Worm (Caenorhabditis elegans): ENCODE measurements around the gene R04B3.1.

R04B3.1 gene

ce11 chrX:2439728-2440127, 31.5 kb downstream of the R04B3.1 start:
- no peak for TF ChIP-seq him-1 (tag; optimal IDR thresholded peaks at IDR 0.05)
- TF ChIP-seq dao-5 (tag; optimal IDR thresholded peaks at IDR 0.05), result no peak
- no peak for TF ChIP-seq W03F9.2 (tag; optimal IDR thresholded peaks at IDR 0.05)

- TF ChIP-seq W03F9.2 (tag; optimal IDR thresholded peaks at IDR 0.05), result no peak
- no peak for TF ChIP-seq dao-5 (tag; optimal IDR thresholded peaks at IDR 0.05)
- TF ChIP-seq him-1 (tag; optimal IDR thresholded peaks at IDR 0.05), result no peak
Measured at ce11 chrX:2439309-2439708, 31.9 kb downstream of the R04B3.1 start.

- TF ChIP-seq him-1 (tag; optimal IDR thresholded peaks at IDR 0.05) (no peak), dao-5 (tag; optimal IDR thresholded peaks at IDR 0.05) (no peak), W03F9.2 (tag; optimal IDR thresholded peaks at IDR 0.05) (no peak)
Measured at ce11 chrX:2438857-2439256, 32.3 kb downstream of the R04B3.1 start, which contains the start of gene gid-2. TSS of gene gid-2 (minus strand) at chrX:2438957.

- TF ChIP-seq him-1 (tag; optimal IDR thresholded peaks at IDR 0.05) (no peak), W03F9.2 (tag; optimal IDR thresholded peaks at IDR 0.05) (no peak)
Measured at ce11 chrX:2435353-2435752, 35.9 kb downstream of the R04B3.1 start.

ce11 chrX:2433805-2434204, 37.4 kb downstream of the R04B3.1 start:
- no peak for TF ChIP-seq him-1 (tag; optimal IDR thresholded peaks at IDR 0.05)
- no peak for TF ChIP-seq dao-5 (tag; optimal IDR thresholded peaks at IDR 0.05)
- TF ChIP-seq W03F9.2 (tag; optimal IDR thresholded peaks at IDR 0.05), result no peak

ce11 chrX:2432459-2432858, 38.7 kb downstream of the R04B3.1 start:
- no peak for TF ChIP-seq dao-5 (tag; optimal IDR thresholded peaks at IDR 0.05)
- TF ChIP-seq W03F9.2 (tag; optimal IDR thresholded peaks at IDR 0.05), result no peak
- no peak for TF ChIP-seq him-1 (tag; optimal IDR thresholded peaks at IDR 0.05)

- TF ChIP-seq him-1 (tag; optimal IDR thresholded peaks at IDR 0.05) (no peak), dao-5 (tag; optimal IDR thresholded peaks at IDR 0.05) (no peak), W03F9.2 (tag; optimal IDR thresholded peaks at IDR 0.05) (no peak)
Measured at ce11 chrX:2430317-2430716, 40.9 kb downstream of the R04B3.1 start.

- TF ChIP-seq dao-5 (tag; optimal IDR thresholded peaks at IDR 0.05), result no peak
- TF ChIP-seq W03F9.2 (tag; optimal IDR thresholded peaks at IDR 0.05), result no peak
- TF ChIP-seq him-1 (tag; optimal IDR thresholded peaks at IDR 0.05), result no peak
Measured at ce11 chrX:2427404-2427803, 43.8 kb downstream of the R04B3.1 start, which contains the start of gene gcy-31. TSS of gene gcy-31 (minus strand) at chrX:2427504.

ce11 chrX:2426932-2427331, 44.3 kb downstream of the R04B3.1 start:
- TF ChIP-seq him-1 (tag; optimal IDR thresholded peaks at IDR 0.05) (no peak), dao-5 (tag; optimal IDR thresholded peaks at IDR 0.05) (no peak), W03F9.2 (tag; optimal IDR thresholded peaks at IDR 0.05) (no peak)

ce11 chrX:2425284-2425683, 45.9 kb downstream of the R04B3.1 start:
- no peak for TF ChIP-seq him-1 (tag; optimal IDR thresholded peaks at IDR 0.05)
- no peak for TF ChIP-seq W03F9.2 (tag; optimal IDR thresholded peaks at IDR 0.05)
- TF ChIP-seq dao-5 (tag; optimal IDR thresholded peaks at IDR 0.05), result no peak

ce11 chrX:2422123-2422522, 49.1 kb downstream of the R04B3.1 start:
- no peak for TF ChIP-seq W03F9.2 (tag; optimal IDR thresholded peaks at IDR 0.05)
- TF ChIP-seq dao-5 (tag; optimal IDR thresholded peaks at IDR 0.05), result no peak
- no peak for TF ChIP-seq him-1 (tag; optimal IDR thresholded peaks at IDR 0.05)

ce11 chrX:2419777-2420176, 51.4 kb downstream of the R04B3.1 start, which contains the start of gene glr-7:
TSS of gene glr-7 (minus strand) at chrX:2419877.
- no peak for TF ChIP-seq W03F9.2 (tag; optimal IDR thresholded peaks at IDR 0.05)
- no peak for TF ChIP-seq dao-5 (tag; optimal IDR thresholded peaks at IDR 0.05)
- TF ChIP-seq him-1 (tag; optimal IDR thresholded peaks at IDR 0.05), result no peak

Measured in whole organism, L4/young adult.